Worm (Caenorhabditis elegans) whole organism, L4/young adult: ENCODE measurements around the gene algn-1.

ENCODE experiments used
- W03F9.2 ChIP-seq: fragments of 150-350 bp; optimal IDR thresholded peaks from 2 replicates; lab custom pipeline; 2014; ENCODE audit warnings: missing biosample characterization, missing genetic modification characterization
- dao-5 ChIP-seq: sonication (generic microtip); optimal IDR thresholded peaks from 2 replicates; lab custom pipeline; 2016; ENCODE audit warnings: missing genotype, missing genetic modification characterization, moderate library complexity, missing compliant biosample characterization
- him-1 ChIP-seq: sonication (generic microtip); optimal IDR thresholded peaks from 2 replicates; lab custom pipeline; 2016; ENCODE audit warnings: missing genotype, missing genetic modification reagents, missing genetic modification characterization, missing compliant biosample characterization

DNA sequence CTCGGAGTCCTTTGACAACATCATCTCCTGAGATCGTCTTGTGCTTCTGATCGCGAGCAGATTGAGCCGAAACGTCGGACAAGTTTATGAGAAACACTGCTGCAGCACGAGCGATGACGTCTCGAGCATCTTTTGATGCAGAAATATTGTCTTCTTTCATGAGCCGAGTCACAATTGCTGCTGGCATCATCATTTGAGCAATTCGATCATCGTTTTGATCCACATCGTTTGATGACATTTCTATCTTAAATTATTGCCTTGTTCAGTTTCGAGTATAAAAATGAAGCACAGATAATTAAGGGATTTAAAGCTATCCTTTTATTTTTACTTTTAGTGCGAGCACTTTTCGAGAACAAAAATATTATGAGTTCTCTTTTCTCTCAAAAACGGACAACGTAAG lies 2.7 kb downstream of the algn-1 start, which contains the start of gene T26A5.8:
- TF ChIP-seq him-1 (tag; lab: Kevin White, UChicago) (no peak), dao-5 (tag; lab: Kevin White, UChicago) (no peak), W03F9.2 (tag; lab: Kevin White, UChicago) (no peak)
